Fruit fly (Drosophila melanogaster): ENCODE results near the gene CG14722.

Gene CG14722

dm6 chr3R:11786695-11787226 lies 45.1 kb downstream of the CG14722 start, which contains the start of the genes prd1 and HisCl1 (continued):
- peak; percentile 52 for TF ChIP-seq CG11696 (GFP tag; IDR thresholded peaks at IDR 0.05)
- TF ChIP-seq Opbp (GFP tag; IDR thresholded peaks at IDR 0.05; ENCODE audit: partially characterized antibody) = no peak
- no peak for TF ChIP-seq CG8478 (optimal IDR thresholded peaks at IDR 0.05)
- TF ChIP-seq zen (tag; optimal IDR thresholded peaks at IDR 0.05) = peak; percentile 46
- no peak for TF ChIP-seq CG17385 (GFP tag; optimal IDR thresholded peaks at IDR 0.05)
- peak; percentile 65 for TF ChIP-seq ind (GFP tag; optimal IDR thresholded peaks at IDR 0.05)
- peak; percentile 52 for TF ChIP-seq CG6813 (GFP tag; optimal IDR thresholded peaks at IDR 0.05)
- TF ChIP-seq Neu2 (GFP tag; optimal IDR thresholded peaks at IDR 0.05; ENCODE audit: borderline replicate concordance) = no peak
- TF ChIP-seq jigr1 (GFP tag; IDR thresholded peaks at IDR 0.05) = no peak
- no peak for TF ChIP-seq D (optimal IDR thresholded peaks at IDR 0.05)
- TF ChIP-seq D (GFP tag; optimal IDR thresholded peaks at IDR 0.05) = peak; percentile 56
- peak; percentile 35 for TF ChIP-seq Six4 (GFP tag; optimal IDR thresholded peaks at IDR 0.05)
- peak; percentile 82 for TF ChIP-seq E2f2 (GFP tag; IDR thresholded peaks at IDR 0.05)
- TF ChIP-seq Ptx1 (GFP tag; IDR thresholded peaks at IDR 0.05) = peak; percentile 76
- TF ChIP-seq B-H2 (GFP tag; optimal IDR thresholded peaks at IDR 0.05) = peak; percentile 68
- TF ChIP-seq CG3163 (GFP tag; optimal IDR thresholded peaks at IDR 0.05) = no peak
- no peak for TF ChIP-seq lab (GFP tag; optimal IDR thresholded peaks at IDR 0.05)
- TF ChIP-seq CG1024 (GFP tag; IDR thresholded peaks at IDR 0.05) = no peak
- TF ChIP-seq fd3F (GFP tag; optimal IDR thresholded peaks at IDR 0.05) = peak; percentile 68
- TF ChIP-seq ro (GFP tag; IDR thresholded peaks at IDR 0.05) = no peak
- no peak for TF ChIP-seq CG3838 (GFP tag; optimal IDR thresholded peaks at IDR 0.05)
- TF ChIP-seq Atf6 (GFP tag; IDR thresholded peaks at IDR 0.05) = 0 out of 2 replicates have a peak, but pooled peaks have one; percentile 59
- TF ChIP-seq CG15601 (tag; optimal IDR thresholded peaks at IDR 0.05) = peak; percentile 72
- no peak for TF ChIP-seq pfk (GFP tag; optimal IDR thresholded peaks at IDR 0.05)
- peak; percentile 44 for TF ChIP-seq BEAF-32 (GFP tag; optimal IDR thresholded peaks at IDR 0.05)
- TF ChIP-seq hb (GFP tag; IDR thresholded peaks at IDR 0.05; ENCODE audit: partially characterized antibody) = no peak
- peak; percentile 49 for TF ChIP-seq CG33557 (GFP tag; optimal IDR thresholded peaks at IDR 0.05)
- peak; percentile 5 to 46 for TF ChIP-seq tll (GFP tag; optimal IDR thresholded peaks at IDR 0.05)
- peak; percentile 93 for TF ChIP-seq Med (GFP tag)
- TF ChIP-seq schlank (tag; optimal IDR thresholded peaks at IDR 0.05) = peak; percentile 14
- no peak for TF ChIP-seq Doc3 (GFP tag; IDR thresholded peaks at IDR 0.05; ENCODE audit: partially characterized antibody)
- TF ChIP-seq unpg (GFP tag; optimal IDR thresholded peaks at IDR 0.05) = no peak
- peak; percentile 67 for TF ChIP-seq CG16815 (GFP tag; optimal IDR thresholded peaks at IDR 0.05)
- no peak for TF ChIP-seq CG31441 (GFP tag; IDR thresholded peaks at IDR 0.05)
- TF ChIP-seq her (GFP tag; optimal IDR thresholded peaks at IDR 0.05) = no peak
- peak; percentile 42 for TF ChIP-seq Bteb2 (GFP tag; optimal IDR thresholded peaks at IDR 0.05)
- TF ChIP-seq sim (GFP tag; IDR thresholded peaks at IDR 0.05) = no peak
- TF ChIP-seq Side (GFP tag; optimal IDR thresholded peaks at IDR 0.05) = peak; percentile 27
- TF ChIP-seq CG10654 (GFP tag; optimal IDR thresholded peaks at IDR 0.05) = peak; percentile 50
- no peak for TF ChIP-seq ERR (GFP tag; optimal IDR thresholded peaks at IDR 0.05)
- no peak for TF ChIP-seq chinmo (GFP tag; IDR thresholded peaks at IDR 0.05; ENCODE audit: partially characterized antibody)
- no peak for TF ChIP-seq Mrtf (GFP tag; IDR thresholded peaks at IDR 0.05)
- TF ChIP-seq CG33213 (GFP tag; optimal IDR thresholded peaks at IDR 0.05) = peak; percentile 52
- TF ChIP-seq CG7271 (tag; optimal IDR thresholded peaks at IDR 0.05) = peak; percentile 78
- TF ChIP-seq sens (GFP tag) = peak; percentile 93
- TF ChIP-seq Gug (GFP tag; IDR thresholded peaks at IDR 0.05) = peak; percentile 37; the same call in 1 of the 4 replicates
- TF ChIP-seq CG14710 (tag; optimal IDR thresholded peaks at IDR 0.05) = peak; percentile 83
- peak; percentile 56 for TF ChIP-seq Mad (GFP tag; optimal IDR thresholded peaks at IDR 0.05)
- TF ChIP-seq CG34376 (GFP tag; optimal IDR thresholded peaks at IDR 0.05) = peak; percentile 77
- TF ChIP-seq TFAM (GFP tag; optimal IDR thresholded peaks at IDR 0.05) = no peak
- TF ChIP-seq trh (GFP tag; optimal IDR thresholded peaks at IDR 0.05) = peak; percentile 34
